Fruit fly (Drosophila melanogaster): ENCODE data around the gene CG32640.

The CG32640 gene

dm6 chrX:13145858-13146257 lies 31.9 kb upstream of the CG32640 start:
- TF ChIP-seq foxo (GFP tag; optimal IDR thresholded peaks at IDR 0.05) (no peak), Hr83 (GFP tag; optimal IDR thresholded peaks at IDR 0.05; ENCODE audit: poor library complexity, severe bottlenecking) (no peak), dl (GFP tag; optimal IDR thresholded peaks at IDR 0.05; ENCODE audit: insufficient read depth in 1 of 2, partially characterized antibody in 2 of 2) (no peak), CG9705 (GFP tag; optimal IDR thresholded peaks at IDR 0.05) (no peak), woc (GFP tag; optimal IDR thresholded peaks at IDR 0.05) (no peak), Hnf4 (GFP tag; optimal IDR thresholded peaks at IDR 0.05) (no peak)

- TF ChIP-seq CG9705 (GFP tag; optimal IDR thresholded peaks at IDR 0.05): no peak
- TF ChIP-seq CG32264 (GFP tag; optimal IDR thresholded peaks at IDR 0.05): no peak
- no peak for TF ChIP-seq dmrt93B (GFP tag; optimal IDR thresholded peaks at IDR 0.05)
- no peak for TF ChIP-seq h (GFP tag; optimal IDR thresholded peaks at IDR 0.05)
- no peak for TF ChIP-seq br (GFP tag; optimal IDR thresholded peaks at IDR 0.05)
- no peak for TF ChIP-seq jim (GFP tag; optimal IDR thresholded peaks at IDR 0.05)
- TF ChIP-seq Hr78 (GFP tag; optimal IDR thresholded peaks at IDR 0.05): no peak
- TF ChIP-seq Mio (GFP tag; optimal IDR thresholded peaks at IDR 0.05): no peak
- TF ChIP-seq fru (GFP tag; optimal IDR thresholded peaks at IDR 0.05): no peak
- no peak for TF ChIP-seq lola (GFP tag; optimal IDR thresholded peaks at IDR 0.05)
Measured at dm6 chrX:13149083-13149482, 28.7 kb upstream of the CG32640 start.

dm6 chrX:13154783-13155182 lies 23.0 kb upstream of the CG32640 start, which contains the start of the genes CG4318 and CG4332:
TSS of gene CG4318 (minus strand) at chrX:13154924.
TSS of gene CG4332 (plus strand) at chrX:13155038.
- TF ChIP-seq Mio (GFP tag; optimal IDR thresholded peaks at IDR 0.05): no peak
- TF ChIP-seq sage (GFP tag; optimal IDR thresholded peaks at IDR 0.05): no peak
- no peak for TF ChIP-seq usp (GFP tag; optimal IDR thresholded peaks at IDR 0.05)
- TF ChIP-seq Myc (optimal IDR thresholded peaks at IDR 0.05): peak; percentile 62
- no peak for TF ChIP-seq Vsx2 (GFP tag; optimal IDR thresholded peaks at IDR 0.05; ENCODE audit: partially characterized antibody)
- TF ChIP-seq fru (GFP tag; optimal IDR thresholded peaks at IDR 0.05): no peak
- no peak for TF ChIP-seq CrebA (GFP tag; optimal IDR thresholded peaks at IDR 0.05; ENCODE audit: borderline replicate concordance)
- no peak for TF ChIP-seq tai (GFP tag; optimal IDR thresholded peaks at IDR 0.05)
- TF ChIP-seq CG9705 (GFP tag; optimal IDR thresholded peaks at IDR 0.05): no peak

- TF ChIP-seq rgr (GFP tag; optimal IDR thresholded peaks at IDR 0.05) (peak; percentile 80), Hr83 (GFP tag; optimal IDR thresholded peaks at IDR 0.05; ENCODE audit: poor library complexity, severe bottlenecking) (no peak), OdsH (GFP tag; optimal IDR thresholded peaks at IDR 0.05) (peak; percentile 62), Jra (GFP tag; optimal IDR thresholded peaks at IDR 0.05) (peak; percentile 79), psq (GFP tag; optimal IDR thresholded peaks at IDR 0.05) (peak; percentile 60), pan (optimal IDR thresholded peaks at IDR 0.05) (no peak), h (GFP tag; optimal IDR thresholded peaks at IDR 0.05) (peak; percentile 79), Sp1 (GFP tag; optimal IDR thresholded peaks at IDR 0.05) (peak; percentile 75), Mio (GFP tag; optimal IDR thresholded peaks at IDR 0.05) (no peak), dmrt93B (GFP tag; optimal IDR thresholded peaks at IDR 0.05) (peak; percentile 72), Hr78 (GFP tag; optimal IDR thresholded peaks at IDR 0.05) (no peak), lola (GFP tag; optimal IDR thresholded peaks at IDR 0.05) (no peak), dsf (GFP tag; optimal IDR thresholded peaks at IDR 0.05; ENCODE audit: borderline replicate concordance) (no peak), tai (GFP tag; optimal IDR thresholded peaks at IDR 0.05) (no peak), GATAd (GFP tag; optimal IDR thresholded peaks at IDR 0.05) (peak; percentile 40), Hnf4 (GFP tag; optimal IDR thresholded peaks at IDR 0.05) (no peak), CG9705 (GFP tag; optimal IDR thresholded peaks at IDR 0.05) (peak; percentile 80), Myc (optimal IDR thresholded peaks at IDR 0.05) (peak; percentile 58), brk (GFP tag; optimal IDR thresholded peaks at IDR 0.05) (no peak), usp (GFP tag; optimal IDR thresholded peaks at IDR 0.05) (no peak), ey (GFP tag; optimal IDR thresholded peaks at IDR 0.05) (peak; percentile 80), Abd-B (GFP tag; optimal IDR thresholded peaks at IDR 0.05) (no peak), fru (GFP tag; optimal IDR thresholded peaks at IDR 0.05) (peak; percentile 83), foxo (GFP tag; optimal IDR thresholded peaks at IDR 0.05) (peak in 1 of 2 experiments; percentile 80), sage (GFP tag; optimal IDR thresholded peaks at IDR 0.05) (no peak), CrebA (GFP tag; optimal IDR thresholded peaks at IDR 0.05; ENCODE audit: borderline replicate concordance) (no peak), Rel (GFP tag; optimal IDR thresholded peaks at IDR 0.05) (no peak), Rel (tag; optimal IDR thresholded peaks at IDR 0.05) (peak; percentile 40), HLH106 (tag; optimal IDR thresholded peaks at IDR 0.05) (peak; percentile 87), N (GFP tag; optimal IDR thresholded peaks at IDR 0.05) (no peak), sv (GFP tag; optimal IDR thresholded peaks at IDR 0.05) (peak; percentile 20), woc (GFP tag; optimal IDR thresholded peaks at IDR 0.05) (no peak), dl (GFP tag; optimal IDR thresholded peaks at IDR 0.05; ENCODE audit: insufficient read depth in 1 of 2, partially characterized antibody in 2 of 2) (no peak), jim (GFP tag; optimal IDR thresholded peaks at IDR 0.05) (no peak), Dfd (GFP tag; optimal IDR thresholded peaks at IDR 0.05) (no peak), Vsx2 (GFP tag; optimal IDR thresholded peaks at IDR 0.05; ENCODE audit: partially characterized antibody) (no peak), CG32264 (GFP tag; optimal IDR thresholded peaks at IDR 0.05) (no peak), Dif (GFP tag; optimal IDR thresholded peaks at IDR 0.05; ENCODE audit: partially characterized antibody) (no peak), br (GFP tag; optimal IDR thresholded peaks at IDR 0.05) (peak; percentile 81)
Measured at dm6 chrX:13159481-13159880, 18.3 kb upstream of the CG32640 start, which contains the start of the genes Bap60 and CG12096. TSS of gene Bap60 (minus strand) at chrX:13159508. TSS of gene CG12096 (plus strand) at chrX:13159604.
